Worm (Caenorhabditis elegans) whole organism, late embryonic: ENCODE measurements around the gene W09C2.9.

Source experiments
- C38D4.7 ChIP-seq: fragments of 200-800 bp; sonication (Bioruptor generic); optimal IDR thresholded peaks from 2 replicates; lab custom pipeline; 2018; ENCODE audit warnings: mild to moderate bottlenecking, missing genetic modification characterization, moderate library complexity, missing compliant biosample characterization
- K02D7.2 ChIP-seq: sonication (generic microtip); optimal IDR thresholded peaks from 2 replicates; lab custom pipeline; 2017; ENCODE audit warnings: mild to moderate bottlenecking, missing genetic modification characterization, missing compliant biosample characterization
- T23F11.4 ChIP-seq: fragments of 200-800 bp; sonication (Bioruptor generic); optimal IDR thresholded peaks from 2 replicates; lab custom pipeline; 2018; ENCODE audit warnings: mild to moderate bottlenecking, missing genetic modification characterization, missing compliant biosample characterization
- ama-1 ChIP-seq: fragments of 150-350 bp; optimal IDR thresholded peaks from 2 replicates; lab custom pipeline; 2014
- ceh-18 ChIP-seq: sonication (generic microtip); optimal IDR thresholded peaks from 2 replicates; lab custom pipeline; 2016; ENCODE audit warnings: missing genetic modification characterization, missing compliant biosample characterization
- ceh-19 ChIP-seq: fragments of 200-800 bp; sonication (Bioruptor generic); optimal IDR thresholded peaks from 2 replicates; lab custom pipeline; 2018; ENCODE audit warnings: mild to moderate bottlenecking, missing genetic modification characterization, missing compliant biosample characterization
- ceh-30 ChIP-seq: fragments of 150-350 bp; optimal IDR thresholded peaks from 2 replicates; lab custom pipeline; 2014; ENCODE audit warnings: missing biosample characterization, missing genetic modification characterization
- ceh-31 ChIP-seq: sonication (generic microtip); optimal IDR thresholded peaks from 2 replicates; lab custom pipeline; 2016; ENCODE audit warnings: missing genetic modification characterization, missing compliant biosample characterization
- ceh-34 ChIP-seq: sonication (generic microtip); optimal IDR thresholded peaks from 2 replicates; lab custom pipeline; 2016; ENCODE audit warnings: mild to moderate bottlenecking, missing genetic modification characterization, missing compliant biosample characterization
- ceh-48 ChIP-seq: sonication (generic microtip); optimal IDR thresholded peaks from 2 replicates; lab custom pipeline; 2016; ENCODE audit warnings: missing genetic modification characterization, inconsistent platforms, missing compliant biosample characterization
- dmd-4 ChIP-seq: sonication (generic microtip); optimal IDR thresholded peaks from 2 replicates; lab custom pipeline; 2016; ENCODE audit warnings: borderline replicate concordance, missing genetic modification characterization, missing compliant biosample characterization
- dve-1 ChIP-seq: sonication (generic microtip); optimal IDR thresholded peaks from 2 replicates; lab custom pipeline; 2017; ENCODE audit warnings: antibody characterized with exemption, mild to moderate bottlenecking, missing genetic modification characterization, missing compliant biosample characterization
- elt-2 ChIP-seq: sonication (generic microtip); optimal IDR thresholded peaks from 2 replicates; lab custom pipeline; 2016; ENCODE audit warnings: missing genetic modification reagents, missing genetic modification characterization, missing compliant biosample characterization
- fkh-6 ChIP-seq: sonication (generic microtip); optimal IDR thresholded peaks from 2 replicates; lab custom pipeline; 2016; ENCODE audit warnings: missing genetic modification characterization, missing compliant biosample characterization
- gmeb-2 ChIP-seq: sonication (generic microtip); optimal IDR thresholded peaks from 2 replicates; lab custom pipeline; 2016; ENCODE audit warnings: missing genetic modification characterization, inconsistent platforms, missing compliant biosample characterization
- hlh-13 ChIP-seq: fragments of 200-800 bp; sonication (Bioruptor generic); optimal IDR thresholded peaks from 2 replicates; lab custom pipeline; 2018; ENCODE audit warnings: mild to moderate bottlenecking, missing genetic modification characterization, missing compliant biosample characterization
- hlh-15 ChIP-seq: sonication (generic microtip); optimal IDR thresholded peaks from 2 replicates; lab custom pipeline; 2016; ENCODE audit warnings: missing genetic modification characterization, missing compliant biosample characterization
- hlh-30 ChIP-seq: sonication (generic microtip); optimal IDR thresholded peaks from 2 replicates; lab custom pipeline; 2017; ENCODE audit warnings: antibody characterized with exemption, missing genetic modification characterization, missing compliant biosample characterization; ENCODE audit not compliant: insufficient read depth
- lim-6 ChIP-seq: sonication (generic microtip); optimal IDR thresholded peaks from 2 replicates; lab custom pipeline; 2016; ENCODE audit warnings: missing genetic modification characterization, missing compliant biosample characterization
- madf-2 ChIP-seq: sonication (generic microtip); optimal IDR thresholded peaks from 2 replicates; lab custom pipeline; 2017; ENCODE audit warnings: missing genetic modification characterization, missing compliant biosample characterization
- pag-3 ChIP-seq: sonication (generic microtip); optimal IDR thresholded peaks from 2 replicates; lab custom pipeline; 2016; ENCODE audit warnings: missing compliant biosample characterization, missing genetic modification characterization, borderline replicate concordance
- pat-9 ChIP-seq: fragments of 200-800 bp; sonication (Bioruptor generic); optimal IDR thresholded peaks from 2 replicates; lab custom pipeline; 2018; ENCODE audit warnings: mild to moderate bottlenecking, missing genetic modification characterization, moderate library complexity, missing compliant biosample characterization
- pha-2 ChIP-seq: sonication (generic microtip); optimal IDR thresholded peaks from 2 replicates; lab custom pipeline; 2017; ENCODE audit warnings: mild to moderate bottlenecking, missing genetic modification characterization, missing compliant biosample characterization
- pqm-1 ChIP-seq: sonication (generic microtip); optimal IDR thresholded peaks from 2 replicates; lab custom pipeline; 2016; ENCODE audit warnings: missing genetic modification characterization, missing compliant biosample characterization
- pros-1 ChIP-seq: fragments of 150-350 bp; optimal IDR thresholded peaks from 2 replicates; lab custom pipeline; 2014; ENCODE audit warnings: missing biosample characterization, missing genetic modification reagents, missing genetic modification characterization
- ref-2 ChIP-seq: sonication (generic microtip); optimal IDR thresholded peaks from 2 replicates; lab custom pipeline; 2016; ENCODE audit warnings: missing genetic modification characterization, missing compliant biosample characterization
- rnt-1 ChIP-seq: sonication (generic microtip); optimal IDR thresholded peaks from 2 replicates; lab custom pipeline; 2016; ENCODE audit warnings: missing genetic modification characterization, missing compliant biosample characterization
- sdc-2 ChIP-seq: sonication (generic microtip); optimal IDR thresholded peaks from 2 replicates; lab custom pipeline; 2016; ENCODE audit warnings: missing genotype, missing genetic modification characterization, missing compliant biosample characterization
- sox-2 ChIP-seq: fragments of 200-800 bp; sonication (Bioruptor generic); IDR thresholded peaks from 2 replicates; pipeline ENCODE4 v1.3.6; 2022; ENCODE audit warnings: missing genetic modification reagents, missing genetic modification characterization, missing compliant biosample characterization
- sox-4 ChIP-seq: sonication (generic microtip); optimal IDR thresholded peaks from 2 replicates; lab custom pipeline; 2017; ENCODE audit warnings: mild to moderate bottlenecking, missing genetic modification characterization, inconsistent platforms, missing compliant biosample characterization
- ttx-3 ChIP-seq: sonication (generic microtip); optimal IDR thresholded peaks from 2 replicates; lab custom pipeline; 2016; ENCODE audit warnings: missing genetic modification reagents, missing genetic modification characterization, missing compliant biosample characterization
- unc-3 ChIP-seq, 2 experiments: fragments of 200-800 bp in 1 of 2; sonication (Bioruptor generic) in 1 of 2; sonication (generic microtip) in 1 of 2; conservative IDR thresholded peaks in 1 of 2; optimal IDR thresholded peaks in 1 of 2; 2 replicates each; pipeline versions ENCODE4 v1.3.6 to Lab custom; 2016 to 2022; ENCODE audit warnings: missing compliant biosample characterization in 2 of 2, missing genetic modification characterization in 2 of 2, missing genetic modification reagents in 1 of 2
- unc-86 ChIP-seq: sonication (generic microtip); optimal IDR thresholded peaks from 2 replicates; lab custom pipeline; 2016; ENCODE audit warnings: missing genetic modification characterization, missing compliant biosample characterization
- ztf-16 ChIP-seq: sonication (generic microtip); optimal IDR thresholded peaks from 2 replicates; lab custom pipeline; 2017; ENCODE audit warnings: missing genetic modification characterization, missing compliant biosample characterization

The W09C2.9 gene

DNA sequence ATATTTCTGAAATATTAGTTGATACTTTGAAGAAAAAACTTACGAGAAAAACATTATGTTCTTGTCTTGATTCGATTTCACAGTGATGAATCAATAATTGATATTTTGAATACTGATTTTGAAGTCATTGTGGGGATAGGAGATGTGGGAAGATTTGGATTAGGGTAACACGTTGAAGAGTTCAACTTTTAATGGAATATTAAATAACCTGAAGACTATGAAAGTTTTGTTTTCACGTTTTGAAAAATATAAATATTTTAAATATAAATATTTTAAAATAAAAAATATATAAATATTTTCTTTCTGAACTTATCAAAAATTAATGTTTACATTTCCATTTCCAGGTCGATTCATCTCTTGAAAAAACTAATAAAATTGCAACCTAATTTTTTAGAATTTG is 30.8 kb downstream of the W09C2.9 start, which contains the start of gene pei-1 (continued):
- TF ChIP-seq ceh-30 (tag; lab: Kevin White, UChicago) = no peak

DNA sequence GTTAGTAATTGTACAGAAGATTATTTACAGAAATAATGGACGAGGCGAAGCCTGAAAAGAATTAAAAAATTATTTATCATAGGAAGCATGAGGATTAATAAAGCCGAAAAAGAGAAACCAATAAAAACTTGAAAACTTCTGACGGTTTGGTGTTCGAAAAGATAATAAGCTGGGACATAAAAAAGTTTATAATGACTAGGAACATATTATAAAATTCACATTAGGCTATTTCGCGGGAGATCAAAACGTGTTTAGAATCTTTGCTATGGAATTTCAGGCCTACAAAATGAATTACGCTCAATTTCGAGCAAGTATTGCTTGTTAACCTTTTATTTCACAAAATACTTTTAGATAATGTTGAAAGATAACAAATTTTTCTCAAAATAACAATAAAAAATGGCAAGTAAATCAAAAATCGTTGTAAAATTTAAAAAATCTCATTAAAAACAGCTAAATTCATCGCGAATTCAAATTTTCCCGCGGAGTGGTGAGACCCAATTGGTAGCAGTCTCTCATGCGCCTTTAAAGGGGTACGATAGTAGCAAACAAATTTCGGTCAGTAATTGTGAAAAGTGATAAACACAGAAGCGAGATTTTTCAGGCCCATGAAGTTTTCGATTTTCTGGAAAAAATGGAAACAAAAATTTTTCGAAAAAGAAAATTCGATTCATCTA is 34.2 kb downstream of the W09C2.9 start, which contains the start of gene trcs-1:
trcs-1 (minus strand) TSS at position 51 of the 674 bp plus-strand sequence.
- TF ChIP-seq sox-2 (GFP tag; lab: Robert Waterston, UW) (no peak), ceh-34 (tag; lab: Kevin White, UChicago) (no peak), hlh-15 (no peak), unc-3 (GFP tag; conservative IDR thresholded peaks at IDR 0.05; lab: Robert Waterston, UW) (no peak), unc-3 (tag; optimal IDR thresholded peaks at IDR 0.05; lab: Kevin White, UChicago) (no peak), pros-1 (no peak), rnt-1 (tag; lab: Kevin White, UChicago) (no peak), hlh-30 (no peak), ceh-18 (tag; lab: Kevin White, UChicago) (no peak), madf-2 (tag; lab: Kevin White, UChicago) (no peak), ceh-31 (no peak), ceh-19 (GFP tag; lab: Kevin White, UChicago) (no peak), sox-4 (tag; lab: Kevin White, UChicago) (no peak), ttx-3 (tag; lab: Kevin White, UChicago) (no peak), pag-3 (tag; lab: Kevin White, UChicago) (no peak), K02D7.2 (tag; lab: Kevin White, UChicago) (no peak), pat-9 (no peak), ama-1 (no peak), unc-86 (tag; lab: Kevin White, UChicago) (no peak), sdc-2 (tag; lab: Kevin White, UChicago) (no peak)

DNA sequence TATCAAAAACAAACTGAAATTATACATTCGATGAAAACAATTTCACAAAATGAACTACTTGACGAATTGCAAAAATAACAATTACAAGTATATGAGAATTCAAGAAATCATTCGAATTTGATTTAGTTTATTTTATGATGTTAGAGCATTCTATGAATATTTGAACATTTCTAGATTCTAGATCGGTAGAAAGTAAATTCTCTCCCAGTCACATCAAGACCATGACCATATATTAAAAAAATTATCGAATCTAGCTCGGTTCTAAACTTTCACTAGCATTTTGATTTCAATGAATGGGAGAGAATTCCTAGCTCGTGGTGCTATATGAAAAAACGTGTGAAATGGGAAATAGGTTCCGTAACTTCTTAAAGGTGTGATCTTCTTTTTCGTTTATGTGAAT is 38.8 kb downstream of the W09C2.9 start:
- TF ChIP-seq dmd-4 (tag; lab: Kevin White, UChicago) = no peak
- TF ChIP-seq ref-2 (tag; lab: Kevin White, UChicago) = no peak
- no peak for TF ChIP-seq pros-1
- TF ChIP-seq gmeb-2 = no peak
- TF ChIP-seq pat-9 = no peak
- TF ChIP-seq T23F11.4 (GFP tag; lab: Kevin White, UChicago) = no peak
- no peak for TF ChIP-seq sox-4 (tag; lab: Kevin White, UChicago)
- TF ChIP-seq hlh-13 (GFP tag; lab: Kevin White, UChicago) = no peak
- TF ChIP-seq K02D7.2 (tag; lab: Kevin White, UChicago) = no peak
- TF ChIP-seq lim-6 (tag; lab: Kevin White, UChicago) = no peak
- no peak for TF ChIP-seq pag-3 (tag; lab: Kevin White, UChicago)
- no peak for TF ChIP-seq ttx-3 (tag; lab: Kevin White, UChicago)
- TF ChIP-seq elt-2 (tag; lab: Kevin White, UChicago) = no peak
- TF ChIP-seq ceh-34 (tag; lab: Kevin White, UChicago) = no peak
- no peak for TF ChIP-seq pqm-1 (tag; lab: Kevin White, UChicago)

DNA sequence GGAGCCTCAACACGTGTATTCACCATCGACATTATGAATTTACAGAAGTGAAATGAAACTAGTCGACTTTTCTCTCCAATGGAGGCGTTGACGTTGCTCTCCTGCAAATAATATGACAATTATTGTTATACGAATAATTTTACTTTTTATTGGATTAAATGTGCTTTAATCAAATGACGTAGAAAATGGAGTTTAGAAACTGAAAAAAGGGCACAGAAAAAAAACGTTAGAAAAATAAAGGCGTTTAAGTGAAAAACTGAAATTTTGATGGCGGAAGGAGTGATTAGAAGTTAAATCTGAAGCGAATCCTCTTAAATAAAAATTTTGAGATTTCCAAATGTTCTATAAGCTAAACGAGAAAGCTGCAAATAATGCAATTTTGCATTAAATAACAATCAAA is 43.1 kb downstream of the W09C2.9 start, which contains the start of gene npr-2:
npr-2 (minus strand) TSS at position 101 of the 400 bp plus-strand sequence.
- TF ChIP-seq pha-2 (tag; lab: Kevin White, UChicago) (no peak), ama-1 (no peak), fkh-6 (no peak), C38D4.7 (GFP tag; lab: Kevin White, UChicago) (no peak), ceh-48 (no peak), pag-3 (tag; lab: Kevin White, UChicago) (no peak), ztf-16 (tag; lab: Kevin White, UChicago) (no peak), gmeb-2 (no peak), dve-1 (tag; lab: Kevin White, UChicago) (no peak), hlh-15 (no peak), hlh-13 (GFP tag; lab: Kevin White, UChicago) (no peak)
